Fruit fly (Drosophila melanogaster) whole organism, adult: ENCODE measurements around the gene Kua.

Experiments used
- CG33017 ChIP-seq: fragments of 200-800 bp; sonication (Bioruptor generic); optimal IDR thresholded peaks from 2 replicates; lab custom pipeline; 2018; ENCODE audit warnings: missing biosample characterization, mild to moderate bottlenecking, missing genetic modification characterization, moderate library complexity
- CG7045 ChIP-seq: fragments of 200-800 bp; sonication (Bioruptor generic); optimal IDR thresholded peaks from 2 replicates; lab custom pipeline; 2017; ENCODE audit warnings: missing biosample characterization, mild to moderate bottlenecking, missing genetic modification characterization
- Crg-1 ChIP-seq: fragments of 200-800 bp; sonication (Bioruptor generic); optimal IDR thresholded peaks from 2 replicates; lab custom pipeline; 2016; ENCODE audit warnings: missing biosample characterization, missing genetic modification characterization
- cnc ChIP-seq, 2 experiments: fragments of >200 bp; optimal IDR thresholded peaks; 2 replicates each; lab custom pipeline; 2017
- ovo ChIP-seq: fragments of 200-800 bp; sonication (Bioruptor generic); optimal IDR thresholded peaks from 2 replicates; lab custom pipeline; 2016; ENCODE audit warnings: missing biosample characterization, missing genetic modification characterization
- tj ChIP-seq: fragments of 200-800 bp; sonication (Bioruptor generic); optimal IDR thresholded peaks from 3 replicates; lab custom pipeline; 2017; ENCODE audit warnings: missing biosample characterization, mild to moderate bottlenecking, missing genetic modification characterization, moderate library complexity

dm6 chr2L:20091094-20091679, 6.2 kb upstream of the Kua start, which contains the start of the genes CG10747 and Pyroxd1:
- peak; percentile 98 for TF ChIP-seq Crg-1 (GFP tag; lab: Kevin White, UChicago)
- TF ChIP-seq tj (GFP tag; lab: Kevin White, UChicago): peak; percentile 90
- no peak for TF ChIP-seq cnc (optimal IDR thresholded peaks at IDR 0.05; lab: Kevin White, UChicago)
- peak; percentile 98 for TF ChIP-seq ovo (GFP tag; lab: Kevin White, UChicago)
- TF ChIP-seq CG33017: peak; percentile 98
- TF ChIP-seq CG7045 (GFP tag; lab: Kevin White, UChicago): peak; percentile 98
